Fruit fly (Drosophila melanogaster) whole organism, embryonic: ENCODE results near the gene Syx5.

Source experiments
- Asciz ChIP-seq: fragments of 200-800 bp; sonication (Bioruptor generic); optimal IDR thresholded peaks from 2 replicates; lab custom pipeline; 2017; ENCODE audit warnings: missing biosample characterization, mild to moderate bottlenecking, missing genetic modification characterization, missing genetic modification reagents
- CG11504 ChIP-seq: fragments of 200-800 bp; sonication (Bioruptor generic); optimal IDR thresholded peaks from 3 replicates; lab custom pipeline; 2019; ENCODE audit warnings: missing biosample characterization, mild to moderate bottlenecking, missing genetic modification characterization, moderate library complexity
- CG11723 ChIP-seq: fragments of 200-800 bp; sonication (Bioruptor generic); optimal IDR thresholded peaks from 2 replicates; lab custom pipeline; 2017; ENCODE audit warnings: missing biosample characterization, mild to moderate bottlenecking, missing genetic modification characterization
- CG12659 ChIP-seq: fragments of 200-800 bp; sonication (Bioruptor generic); optimal IDR thresholded peaks from 3 replicates; lab custom pipeline; 2017; ENCODE audit warnings: mild to moderate bottlenecking, missing biosample characterization, missing genetic modification reagents, missing genetic modification characterization
- CG12769 ChIP-seq: fragments of 200-800 bp; sonication (Bioruptor generic); optimal IDR thresholded peaks from 2 replicates; lab custom pipeline; 2019; ENCODE audit warnings: missing biosample characterization, mild to moderate bottlenecking, missing genetic modification characterization, moderate library complexity
- CG12942 ChIP-seq: fragments of 200-800 bp; sonication (Bioruptor generic); optimal IDR thresholded peaks from 3 replicates; lab custom pipeline; 2016; ENCODE audit warnings: missing biosample characterization, missing genetic modification characterization
- CG13287 ChIP-seq: fragments of 200-800 bp; sonication (Bioruptor generic); IDR thresholded peaks from 2 replicates; pipeline ENCODE4 v1.3.6; 2022; ENCODE audit warnings: missing biosample characterization, missing genetic modification characterization; ENCODE audit not compliant: partially characterized antibody
- CG14014 ChIP-seq: fragments of 200-800 bp; sonication (Bioruptor generic); IDR thresholded peaks from 2 replicates; pipeline ENCODE4 v1.3.6; 2022; ENCODE audit warnings: missing biosample characterization, missing genetic modification characterization
- CG18011 ChIP-seq: fragments of 200-800 bp; sonication (Bioruptor generic); optimal IDR thresholded peaks from 2 replicates; lab custom pipeline; 2017; ENCODE audit warnings: missing biosample characterization, missing genetic modification characterization, mild to moderate bottlenecking, moderate library complexity, missing genotype
- CG18599 ChIP-seq: fragments of 200-800 bp; sonication (Bioruptor generic); optimal IDR thresholded peaks from 3 replicates; lab custom pipeline; 2017; ENCODE audit warnings: missing biosample characterization, missing genetic modification characterization, mild to moderate bottlenecking, moderate library complexity, missing genetic modification reagents
- CG18764 ChIP-seq: fragments of 200-800 bp; sonication (Bioruptor generic); optimal IDR thresholded peaks from 3 replicates; lab custom pipeline; 2016; ENCODE audit warnings: missing biosample characterization, missing genetic modification characterization
- CG3726 ChIP-seq: fragments of 200-800 bp; sonication (Bioruptor generic); IDR thresholded peaks from 3 replicates; pipeline ENCODE4, ENCODE4 v1.3.6; 2022; ENCODE audit warnings: missing biosample characterization, missing genetic modification characterization
- CG4404 ChIP-seq: fragments of 200-800 bp; sonication (Bioruptor generic); IDR thresholded peaks from 2 replicates; pipeline ENCODE4 v1.3.6; 2022; ENCODE audit warnings: missing biosample characterization, missing genetic modification characterization
- CG8290 ChIP-seq, 3 experiments: fragments of 200-800 bp; sonication (Bioruptor generic); optimal IDR thresholded peaks; 2 replicates each; lab custom pipeline; 2016 to 2019; ENCODE audit warnings: missing biosample characterization in 3 of 3, missing genetic modification characterization in 3 of 3, mild to moderate bottlenecking in 2 of 3, moderate library complexity in 1 of 3
- CG8765 ChIP-seq: fragments of 200-800 bp; sonication (Bioruptor generic); IDR thresholded peaks from 2 replicates; pipeline ENCODE4 v1.3.6; 2022; ENCODE audit warnings: missing biosample characterization, missing genetic modification characterization
- CG9727 ChIP-seq: fragments of 200-800 bp; sonication (Bioruptor generic); optimal IDR thresholded peaks from 3 replicates; lab custom pipeline; 2017; ENCODE audit warnings: missing biosample characterization, mild to moderate bottlenecking, missing genetic modification characterization
- CG9797 ChIP-seq: fragments of 200-800 bp; sonication (Bioruptor generic); optimal IDR thresholded peaks from 3 replicates; lab custom pipeline; 2018; ENCODE audit warnings: missing biosample characterization, mild to moderate bottlenecking, missing genetic modification characterization
- Fer3 ChIP-seq: fragments of 200-800 bp; sonication (Bioruptor generic); optimal IDR thresholded peaks from 2 replicates; lab custom pipeline; 2018; ENCODE audit warnings: missing biosample characterization, mild to moderate bottlenecking, missing genetic modification characterization, moderate library complexity
- H15 ChIP-seq: fragments of 200-800 bp; sonication (Bioruptor generic); IDR thresholded peaks from 3 replicates; pipeline ENCODE4 v1.3.6; 2022; ENCODE audit warnings: missing biosample characterization, missing genetic modification characterization
- HHEX ChIP-seq: fragments of 200-800 bp; sonication (Bioruptor generic); optimal IDR thresholded peaks from 3 replicates; lab custom pipeline; 2017; ENCODE audit warnings: missing biosample characterization, mild to moderate bottlenecking, missing genetic modification characterization, missing genetic modification reagents
- Hmx ChIP-seq: fragments of 200-800 bp; sonication (Bioruptor generic); optimal IDR thresholded peaks from 2 replicates; lab custom pipeline; 2016; ENCODE audit warnings: missing biosample characterization, missing genetic modification characterization
- Hr51 ChIP-seq, 2 experiments: fragments of 200-800 bp; sonication (Bioruptor generic); optimal IDR thresholded peaks; 2 replicates in 1 of 2; 3 replicates in 1 of 2; lab custom pipeline; 2016 to 2018; ENCODE audit warnings: missing biosample characterization in 2 of 2, missing genetic modification characterization in 2 of 2, mild to moderate bottlenecking in 1 of 2, moderate library complexity in 1 of 2
- Hsf ChIP-seq: fragments of 200-800 bp; sonication (Bioruptor generic); optimal IDR thresholded peaks from 3 replicates; lab custom pipeline; 2016; ENCODE audit warnings: missing biosample characterization, missing genetic modification characterization
- Lim3 ChIP-seq: fragments of 200-800 bp; sonication (Bioruptor generic); IDR thresholded peaks from 2 replicates; pipeline ENCODE4 v1.3.6; 2022; ENCODE audit warnings: missing biosample characterization, missing genetic modification characterization
- Med ChIP-seq: fragments of 200-800 bp; sonication (Bioruptor generic); peaks from one replicate; lab custom pipeline; 2016; ENCODE audit warnings: missing biosample characterization, missing genetic modification characterization, mild to moderate bottlenecking, inconsistent platforms, moderate library complexity
- Myb ChIP-seq: fragments of 200-800 bp; sonication (Bioruptor generic); optimal IDR thresholded peaks from 2 replicates; lab custom pipeline; 2016; ENCODE audit warnings: missing biosample characterization, missing genetic modification characterization
- PHDP ChIP-seq: fragments of 200-800 bp; sonication (Bioruptor generic); optimal IDR thresholded peaks from 3 replicates; lab custom pipeline; 2018; ENCODE audit warnings: missing biosample characterization, mild to moderate bottlenecking, missing genetic modification characterization, moderate library complexity
- Trl ChIP-seq, 3 experiments: fragments of >200 bp in 2 of 3; fragments of 200-800 bp in 1 of 3; sonication (Bioruptor generic) in 1 of 3; optimal IDR thresholded peaks; 2 replicates in 1 of 3; 3 replicates in 2 of 3; lab custom pipeline; 2016 to 2017; ENCODE audit warnings: missing biosample characterization in 1 of 3, missing genetic modification characterization in 1 of 3
- ac ChIP-seq: fragments of 200-800 bp; sonication (Bioruptor generic); optimal IDR thresholded peaks from 3 replicates; lab custom pipeline; 2017; ENCODE audit warnings: missing biosample characterization, mild to moderate bottlenecking, missing genetic modification characterization
- ash1 ChIP-seq: fragments of 200-800 bp; sonication (Bioruptor generic); optimal IDR thresholded peaks from 2 replicates; lab custom pipeline; 2018; ENCODE audit warnings: missing biosample characterization, mild to moderate bottlenecking, missing genetic modification characterization
- bsh ChIP-seq, 2 experiments: fragments of 200-800 bp; sonication (Bioruptor generic); optimal IDR thresholded peaks; 2 replicates each; lab custom pipeline; 2017 to 2018; ENCODE audit warnings: mild to moderate bottlenecking in 2 of 2, missing biosample characterization in 2 of 2, missing genetic modification characterization in 2 of 2, moderate library complexity in 1 of 2
- da ChIP-seq: fragments of 200-800 bp; sonication (Bioruptor generic); optimal IDR thresholded peaks from 2 replicates; lab custom pipeline; 2016; ENCODE audit warnings: missing biosample characterization, missing genetic modification characterization
- fd64A ChIP-seq: fragments of 200-800 bp; sonication (Bioruptor generic); optimal IDR thresholded peaks from 3 replicates; lab custom pipeline; 2018; ENCODE audit warnings: missing biosample characterization, mild to moderate bottlenecking, missing genetic modification characterization
- gem ChIP-seq: fragments of 200-800 bp; sonication (Bioruptor generic); optimal IDR thresholded peaks from 2 replicates; lab custom pipeline; 2019; ENCODE audit warnings: missing biosample characterization, mild to moderate bottlenecking, missing genetic modification characterization, moderate library complexity
- maf-S ChIP-seq: fragments of 200-800 bp; sonication (Bioruptor generic); optimal IDR thresholded peaks from 2 replicates; lab custom pipeline; 2016; ENCODE audit warnings: missing biosample characterization, missing genetic modification characterization
- mirr ChIP-seq: fragments of 200-800 bp; sonication (Bioruptor generic); optimal IDR thresholded peaks from 3 replicates; lab custom pipeline; 2018; ENCODE audit warnings: missing biosample characterization, mild to moderate bottlenecking, missing genetic modification characterization
- nerfin-1 ChIP-seq: fragments of 200-800 bp; sonication (Bioruptor generic); optimal IDR thresholded peaks from 3 replicates; lab custom pipeline; 2019; ENCODE audit warnings: missing biosample characterization, mild to moderate bottlenecking, missing genetic modification characterization, moderate library complexity
- p53 ChIP-seq: fragments of 200-800 bp; sonication (Bioruptor generic); optimal IDR thresholded peaks from 2 replicates; lab custom pipeline; 2016; ENCODE audit warnings: missing biosample characterization, missing genetic modification characterization
- pfk ChIP-seq: fragments of 200-800 bp; sonication (Bioruptor generic); optimal IDR thresholded peaks from 2 replicates; lab custom pipeline; 2018; ENCODE audit warnings: missing biosample characterization, mild to moderate bottlenecking, missing genetic modification characterization, moderate library complexity
- pzg ChIP-seq: fragments of 200-800 bp; sonication (Bioruptor generic); optimal IDR thresholded peaks from 3 replicates; lab custom pipeline; 2018; ENCODE audit warnings: missing biosample characterization, mild to moderate bottlenecking, missing genetic modification characterization, moderate library complexity
- ranshi ChIP-seq: fragments of 200-800 bp; sonication (Bioruptor generic); IDR thresholded peaks from 2 replicates; pipeline ENCODE4 v1.3.6; 2022; ENCODE audit warnings: missing biosample characterization, missing genetic modification characterization
- salm ChIP-seq: fragments of 200-800 bp; sonication (Bioruptor generic); optimal IDR thresholded peaks from 2 replicates; lab custom pipeline; 2018; ENCODE audit warnings: missing biosample characterization, mild to moderate bottlenecking, missing genetic modification characterization
- twi ChIP-seq: fragments of 200-800 bp; optimal IDR thresholded peaks from 2 replicates; lab custom pipeline; 2019; ENCODE audit warnings: missing biosample characterization, mild to moderate bottlenecking, missing genetic modification characterization, moderate library complexity
- zen2 ChIP-seq: fragments of 200-800 bp; sonication (Bioruptor generic); IDR thresholded peaks from 3 replicates; pipeline ENCODE4 v1.3.6; 2022; ENCODE audit warnings: missing biosample characterization, missing genetic modification characterization; ENCODE audit not compliant: partially characterized antibody

Gene Syx5

dm6 chr2L:16269232-16270134 lies 37.7 kb upstream of the Syx5 start (continued):
- TF ChIP-seq ranshi (no peak), CG8290 (GFP tag; optimal IDR thresholded peaks at IDR 0.05; lab: Kevin White, UChicago) (peak; percentile 42), CG8290 (tag; optimal IDR thresholded peaks at IDR 0.05; lab: Kevin White, UChicago) (peak; percentile 71 to 78), pfk (GFP tag; lab: Kevin White, UChicago) (peak; percentile 100), ash1 (GFP tag; lab: Kevin White, UChicago) (peak; percentile 94), Fer3 (tag; lab: Kevin White, UChicago) (peak; percentile 81), CG8765 (GFP tag; lab: Robert Waterston, UW) (no peak), zen2 (GFP tag; lab: Robert Waterston, UW) (no peak), bsh (GFP tag; optimal IDR thresholded peaks at IDR 0.05; lab: Kevin White, UChicago) (peak; percentile 57 to 60), fd64A (GFP tag; lab: Kevin White, UChicago) (peak; percentile 90), salm (tag; lab: Kevin White, UChicago) (peak; percentile 28), Trl (optimal IDR thresholded peaks at IDR 0.05; lab: Kevin White, UChicago) (peak; percentile 94 to 100), Trl (GFP tag; optimal IDR thresholded peaks at IDR 0.05; lab: Kevin White, UChicago) (peak; percentile 82), HHEX (peak; percentile 93), nerfin-1 (tag; lab: Kevin White, UChicago) (peak; percentile 67), twi (tag; lab: Kevin White, UChicago) (peak; percentile 60), CG12769 (tag; lab: Kevin White, UChicago) (peak; percentile 98), CG18764 (GFP tag; lab: Kevin White, UChicago) (no peak), Hmx (GFP tag; lab: Kevin White, UChicago) (no peak), CG4404 (GFP tag; lab: Robert Waterston, UW) (no peak), CG11723 (GFP tag; lab: Kevin White, UChicago) (peak; percentile 77), ac (GFP tag; lab: Kevin White, UChicago) (peak; percentile 17), CG11504 (tag; lab: Kevin White, UChicago) (peak; percentile 100), H15 (GFP tag; lab: Robert Waterston, UW) (no peak), da (no peak), pzg (GFP tag; lab: Kevin White, UChicago) (peak; percentile 27), p53 (no peak), Hr51 (GFP tag; optimal IDR thresholded peaks at IDR 0.05; lab: Kevin White, UChicago) (peak in 1 of 2 experiments; percentile 67), CG9797 (GFP tag; lab: Kevin White, UChicago) (peak; percentile 26), mirr (GFP tag; lab: Kevin White, UChicago) (peak; percentile 96)
- TF ChIP-seq, all 482 proteins: peak for 203

DNA sequence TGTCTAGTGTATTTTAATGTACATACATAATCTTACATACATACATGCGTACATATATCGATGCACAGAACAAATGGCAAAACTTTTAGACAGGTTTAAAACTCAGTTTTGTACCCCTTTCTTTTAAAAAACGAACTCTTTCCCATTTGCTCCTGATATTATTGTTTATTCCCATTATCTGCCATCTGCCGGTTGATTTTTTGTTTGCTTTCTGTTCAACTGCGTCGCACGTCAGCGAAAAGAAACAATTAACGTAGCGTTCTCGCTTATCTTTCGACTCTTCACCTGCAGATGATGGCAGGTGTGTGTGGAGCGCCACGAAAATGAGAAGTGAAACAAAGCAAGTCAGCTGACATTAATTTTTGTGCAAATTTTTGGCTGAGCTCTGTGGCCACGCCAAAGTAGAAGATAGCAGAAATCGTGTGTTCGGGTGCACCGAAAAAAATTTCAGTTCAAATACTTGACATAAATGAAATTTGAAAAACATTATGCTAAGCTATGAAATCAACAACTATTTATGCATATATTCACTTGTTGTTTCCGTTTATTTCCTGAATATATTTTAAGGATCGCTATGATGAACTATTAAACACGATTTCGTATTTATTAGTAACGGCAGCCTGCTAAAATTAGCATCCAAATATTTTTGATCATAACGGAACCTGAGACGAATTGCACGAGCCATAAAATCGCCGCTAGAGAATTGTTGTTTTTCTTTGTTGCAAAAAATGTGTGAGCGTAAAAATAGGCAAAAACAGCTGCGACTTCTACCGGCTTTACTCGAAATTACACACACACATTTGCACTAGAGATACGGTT lies 36.3 kb upstream of the Syx5 start:
- TF ChIP-seq Fer3 (tag; lab: Kevin White, UChicago) (no peak), Hsf (GFP tag; lab: Kevin White, UChicago) (peak; percentile 36), Asciz (GFP tag; lab: Kevin White, UChicago) (peak; percentile 6), CG13287 (GFP tag; lab: Robert Waterston, UW) (no peak), CG12942 (GFP tag; lab: Kevin White, UChicago) (peak; percentile 9), CG18011 (GFP tag; lab: Kevin White, UChicago) (peak; percentile 16), Myb (GFP tag; lab: Kevin White, UChicago) (peak; percentile 4), CG18599 (GFP tag; lab: Kevin White, UChicago) (peak; percentile 46), CG14014 (GFP tag; lab: Robert Waterston, UW) (no peak), gem (peak; percentile 66), CG3726 (GFP tag; lab: Robert Waterston, UW) (no peak), CG9727 (GFP tag; lab: Kevin White, UChicago) (peak; percentile 52), CG12659 (GFP tag; lab: Kevin White, UChicago) (peak; percentile 0), maf-S (GFP tag; lab: Kevin White, UChicago) (no peak), PHDP (tag; lab: Kevin White, UChicago) (peak; percentile 32), pfk (GFP tag; lab: Kevin White, UChicago) (peak; percentile 4), Lim3 (no peak), Med (GFP tag; lab: Kevin White, UChicago) (peak; percentile 85)
